Fruit fly (Drosophila melanogaster): ENCODE results near the gene CG8607.

- peak; percentile 9 for TF ChIP-seq Mnt (GFP tag; optimal IDR thresholded peaks at IDR 0.05)
- no peak for TF ChIP-seq cnc (optimal IDR thresholded peaks at IDR 0.05)
- no peak for TF ChIP-seq Crg-1 (GFP tag; optimal IDR thresholded peaks at IDR 0.05)
- no peak for TF ChIP-seq CG7045 (GFP tag; optimal IDR thresholded peaks at IDR 0.05)
- no peak for TF ChIP-seq Hr96 (GFP tag; optimal IDR thresholded peaks at IDR 0.05)
- no peak for TF ChIP-seq CG14711 (tag; optimal IDR thresholded peaks at IDR 0.05)
- TF ChIP-seq CG1620 (GFP tag; optimal IDR thresholded peaks at IDR 0.05) = no peak
- TF ChIP-seq kay (GFP tag; ENCODE audit: borderline replicate concordance) = no peak
- TF ChIP-seq pad (GFP tag; optimal IDR thresholded peaks at IDR 0.05) = no peak
- TF ChIP-seq CG33017 (tag; optimal IDR thresholded peaks at IDR 0.05) = no peak
Measured at dm6 chr3L:7344001-7344400, 24.1 kb downstream of the CG8607 start.

Measured in whole organism, adult.